Fruit fly (Drosophila melanogaster): ENCODE data around the gene Dhrs4.

Gene Dhrs4

dm6 chr3L:5152354-5152806, 10.9 kb upstream of the Dhrs4 start, which contains the start of the genes Gen and Srp54k (continued):
- no peak for TF ChIP-seq Optix (GFP tag; IDR thresholded peaks at IDR 0.05)
- TF ChIP-seq CG18599 (GFP tag; optimal IDR thresholded peaks at IDR 0.05): no peak
- TF ChIP-seq Usf (GFP tag; optimal IDR thresholded peaks at IDR 0.05): no peak
- peak; percentile 69 for TF ChIP-seq stwl (tag; optimal IDR thresholded peaks at IDR 0.05)
- peak; percentile 34 for TF ChIP-seq CG15514 (GFP tag; optimal IDR thresholded peaks at IDR 0.05)
- TF ChIP-seq Nf-YC (tag; optimal IDR thresholded peaks at IDR 0.05): peak; percentile 12
- no peak for TF ChIP-seq Antp (GFP tag; optimal IDR thresholded peaks at IDR 0.05)
- peak; percentile 73 for TF ChIP-seq Dp (GFP tag; optimal IDR thresholded peaks at IDR 0.05)
- no peak for TF ChIP-seq fd96Cb (tag; optimal IDR thresholded peaks at IDR 0.05)
- TF ChIP-seq Hr78 (GFP tag; optimal IDR thresholded peaks at IDR 0.05): no peak
- TF ChIP-seq CoRest (tag; optimal IDR thresholded peaks at IDR 0.05): peak; percentile 59
- peak; percentile 4 for TF ChIP-seq scrt (GFP tag; optimal IDR thresholded peaks at IDR 0.05)
- TF ChIP-seq Ptx1 (GFP tag; IDR thresholded peaks at IDR 0.05): peak; percentile 55
- TF ChIP-seq CG13287 (GFP tag; IDR thresholded peaks at IDR 0.05; ENCODE audit: partially characterized antibody): peak; percentile 44; the same call in 1 of the 2 replicates
- no peak for TF ChIP-seq toy (GFP tag; IDR thresholded peaks at IDR 0.05)
- no peak for TF ChIP-seq sim (GFP tag; IDR thresholded peaks at IDR 0.05)
- TF ChIP-seq amos (GFP tag; IDR thresholded peaks at IDR 0.05; ENCODE audit: partially characterized antibody): peak; percentile 24; the same call in 1 of the 2 replicates
- no peak for TF ChIP-seq CG11696 (GFP tag; IDR thresholded peaks at IDR 0.05)
- no peak for TF ChIP-seq chn (GFP tag; optimal IDR thresholded peaks at IDR 0.05)
- peak; percentile 35 for TF ChIP-seq CG2116 (GFP tag; optimal IDR thresholded peaks at IDR 0.05)
- TF ChIP-seq Ssrp (tag; optimal IDR thresholded peaks at IDR 0.05): peak; percentile 2
- TF ChIP-seq Dek (tag; optimal IDR thresholded peaks at IDR 0.05): peak; percentile 38
- TF ChIP-seq Lpt (GFP tag; optimal IDR thresholded peaks at IDR 0.05): no peak
- TF ChIP-seq CG5180 (GFP tag; optimal IDR thresholded peaks at IDR 0.05): no peak
- peak; percentile 38; the same call in 1 of the 3 replicates for TF ChIP-seq HLH4C (GFP tag; IDR thresholded peaks at IDR 0.05; ENCODE audit: partially characterized antibody)
- TF ChIP-seq slou (GFP tag; optimal IDR thresholded peaks at IDR 0.05): peak; percentile 8
- no peak for TF ChIP-seq org-1 (GFP tag; optimal IDR thresholded peaks at IDR 0.05)
- TF ChIP-seq CG7839 (tag; optimal IDR thresholded peaks at IDR 0.05): no peak
- 0 out of 2 replicates have a peak, but pooled peaks have one; percentile 25 for TF ChIP-seq sens-2 (GFP tag; IDR thresholded peaks at IDR 0.05)
- TF ChIP-seq Kr (GFP tag; optimal IDR thresholded peaks at IDR 0.05): no peak
- TF ChIP-seq CG9727 (GFP tag; optimal IDR thresholded peaks at IDR 0.05): peak; percentile 41
- no peak for TF ChIP-seq CG30403 (GFP tag; optimal IDR thresholded peaks at IDR 0.05)
- TF ChIP-seq BtbVII (GFP tag; optimal IDR thresholded peaks at IDR 0.05): no peak
- TF ChIP-seq CG13624 (GFP tag; optimal IDR thresholded peaks at IDR 0.05): peak; percentile 22
- no peak for TF ChIP-seq cas (GFP tag; IDR thresholded peaks at IDR 0.05)
- no peak for TF ChIP-seq CG4282 (GFP tag; optimal IDR thresholded peaks at IDR 0.05)
- no peak for TF ChIP-seq CG7928 (GFP tag; optimal IDR thresholded peaks at IDR 0.05)
- TF ChIP-seq TFAM (GFP tag; optimal IDR thresholded peaks at IDR 0.05): no peak
- no peak for TF ChIP-seq usp (GFP tag; optimal IDR thresholded peaks at IDR 0.05)
- TF ChIP-seq CG12659 (GFP tag; optimal IDR thresholded peaks at IDR 0.05): peak; percentile 83
- peak; percentile 66 for TF ChIP-seq HmgZ (tag; optimal IDR thresholded peaks at IDR 0.05)
- TF ChIP-seq Med (GFP tag): peak; percentile 85
- no peak for TF ChIP-seq CG17568 (GFP tag; optimal IDR thresholded peaks at IDR 0.05)
- no peak for TF ChIP-seq crol (GFP tag; IDR thresholded peaks at IDR 0.05)
- TF ChIP-seq YL-1 (GFP tag; optimal IDR thresholded peaks at IDR 0.05): peak; percentile 96
- peak; percentile 35 for TF ChIP-seq Chrac-16 (GFP tag; optimal IDR thresholded peaks at IDR 0.05)
- no peak for TF ChIP-seq vnd (GFP tag; IDR thresholded peaks at IDR 0.05; ENCODE audit: partially characterized antibody)
- TF ChIP-seq Nf-YB (GFP tag; optimal IDR thresholded peaks at IDR 0.05): no peak
- TF ChIP-seq Dll (GFP tag; IDR thresholded peaks at IDR 0.05; ENCODE audit: partially characterized antibody): peak; percentile 48; the same call in 2 of the 4 replicates
- TF ChIP-seq CG11723 (GFP tag; optimal IDR thresholded peaks at IDR 0.05): no peak
